Fruit fly (Drosophila melanogaster): Measurements from ENCODE around the gene CG9175.

The CG9175 gene

dm6 chr2L:6085733-6086317 lies 12.9 kb downstream of the CG9175 start (continued):
- TF ChIP-seq CG42726 (GFP tag; IDR thresholded peaks at IDR 0.05; ENCODE audit: partially characterized antibody) (peak; percentile 71), CG14014 (GFP tag; IDR thresholded peaks at IDR 0.05) (no peak), Dek (tag; optimal IDR thresholded peaks at IDR 0.05) (no peak), Nf-YB (GFP tag; optimal IDR thresholded peaks at IDR 0.05) (no peak), CoRest (tag; optimal IDR thresholded peaks at IDR 0.05) (no peak), CG8359 (GFP tag; optimal IDR thresholded peaks at IDR 0.05; ENCODE audit: borderline replicate concordance) (no peak), Bgb (GFP tag; IDR thresholded peaks at IDR 0.05; ENCODE audit: partially characterized antibody) (no peak; the same call in 1 of the 2 replicates), CG6175 (GFP tag; IDR thresholded peaks at IDR 0.05) (0 out of 3 replicates have a peak, but pooled peaks have one; percentile 34), Fer1 (GFP tag; optimal IDR thresholded peaks at IDR 0.05) (peak; percentile 31), CG4282 (GFP tag; optimal IDR thresholded peaks at IDR 0.05) (no peak), sna (GFP tag; IDR thresholded peaks at IDR 0.05; ENCODE audit: partially characterized antibody) (no peak), jing (GFP tag; optimal IDR thresholded peaks at IDR 0.05) (no peak), CG12769 (tag; optimal IDR thresholded peaks at IDR 0.05) (peak; percentile 36), CG5180 (GFP tag; optimal IDR thresholded peaks at IDR 0.05) (no peak), CG8290 (GFP tag; optimal IDR thresholded peaks at IDR 0.05) (no peak), CG8290 (tag; optimal IDR thresholded peaks at IDR 0.05) (peak in 1 of 2 experiments; percentile 10), Rfx (GFP tag; IDR thresholded peaks at IDR 0.05) (peak; percentile 36; the same call in 1 of the 2 replicates), zfh1 (GFP tag; IDR thresholded peaks at IDR 0.05) (no peak), sr (GFP tag; IDR thresholded peaks at IDR 0.05) (no peak), pb (GFP tag; optimal IDR thresholded peaks at IDR 0.05) (no peak), Adf1 (GFP tag; IDR thresholded peaks at IDR 0.05) (peak; percentile 85), CG3281 (GFP tag; optimal IDR thresholded peaks at IDR 0.05) (no peak), CG18599 (GFP tag; optimal IDR thresholded peaks at IDR 0.05) (peak; percentile 50), CG11247 (GFP tag; IDR thresholded peaks at IDR 0.05) (no peak), abd-A (tag; optimal IDR thresholded peaks at IDR 0.05) (peak; percentile 93), CG2120 (GFP tag; optimal IDR thresholded peaks at IDR 0.05) (no peak), fd96Cb (tag; optimal IDR thresholded peaks at IDR 0.05) (no peak), CG43689 (GFP tag; IDR thresholded peaks at IDR 0.05) (no peak), CG32772 (GFP tag; IDR thresholded peaks at IDR 0.05) (no peak), sd (tag; optimal IDR thresholded peaks at IDR 0.05) (peak; percentile 83), GATAe (GFP tag; conservative IDR thresholded peaks at IDR 0.05) (peak; percentile 48), CG7928 (GFP tag; optimal IDR thresholded peaks at IDR 0.05) (no peak), chif (GFP tag; optimal IDR thresholded peaks at IDR 0.05) (no peak), h (optimal IDR thresholded peaks at IDR 0.05) (no peak), CG3163 (GFP tag; optimal IDR thresholded peaks at IDR 0.05) (no peak), Sry-δ (GFP tag; optimal IDR thresholded peaks at IDR 0.05) (no peak), rib (GFP tag; IDR thresholded peaks at IDR 0.05) (peak; percentile 98), ash1 (GFP tag; optimal IDR thresholded peaks at IDR 0.05) (no peak), tx (GFP tag; optimal IDR thresholded peaks at IDR 0.05) (no peak), sug (tag; optimal IDR thresholded peaks at IDR 0.05) (peak; percentile 41), E2f2 (GFP tag; IDR thresholded peaks at IDR 0.05) (no peak), Fer3 (tag; optimal IDR thresholded peaks at IDR 0.05) (no peak), MTF-1 (GFP tag; optimal IDR thresholded peaks at IDR 0.05; ENCODE audit: borderline replicate concordance) (no peak), crol (GFP tag; IDR thresholded peaks at IDR 0.05) (peak; percentile 80), CG17829 (tag; optimal IDR thresholded peaks at IDR 0.05) (no peak), tin (GFP tag; optimal IDR thresholded peaks at IDR 0.05) (no peak), CG4404 (GFP tag; IDR thresholded peaks at IDR 0.05) (no peak), CG16863 (GFP tag; optimal IDR thresholded peaks at IDR 0.05) (no peak), ttk (GFP tag; IDR thresholded peaks at IDR 0.05) (no peak), CG12219 (GFP tag; optimal IDR thresholded peaks at IDR 0.05) (no peak), CG16815 (GFP tag; optimal IDR thresholded peaks at IDR 0.05) (no peak)
